Fruit fly (Drosophila melanogaster) whole organism, embryonic: ENCODE measurements around the gene Orco.

Source experiments
- CG11560 ChIP-seq: fragments of 200-800 bp; sonication (Bioruptor generic); IDR thresholded peaks from 3 replicates; pipeline ENCODE4 v1.3.6; 2022; ENCODE audit warnings: missing biosample characterization, missing genetic modification characterization
- CG12104 ChIP-seq: fragments of 200-800 bp; sonication (Bioruptor generic); optimal IDR thresholded peaks from 3 replicates; lab custom pipeline; 2016; ENCODE audit warnings: missing biosample characterization, missing genetic modification characterization
- CG13624 ChIP-seq: fragments of 200-800 bp; sonication (Bioruptor generic); optimal IDR thresholded peaks from 2 replicates; lab custom pipeline; 2016; ENCODE audit warnings: missing biosample characterization, missing genetic modification characterization
- CG14860 ChIP-seq: fragments of 200-800 bp; sonication (Bioruptor generic); IDR thresholded peaks from 3 replicates; pipeline ENCODE4 v1.3.6; 2022; ENCODE audit warnings: missing biosample characterization, missing genetic modification characterization; ENCODE audit not compliant: partially characterized antibody
- CG17568 ChIP-seq: fragments of 200-800 bp; sonication (Bioruptor generic); optimal IDR thresholded peaks from 2 replicates; lab custom pipeline; 2018; ENCODE audit warnings: missing biosample characterization, mild to moderate bottlenecking, missing genetic modification characterization, moderate library complexity
- CG18599 ChIP-seq: fragments of 200-800 bp; sonication (Bioruptor generic); optimal IDR thresholded peaks from 3 replicates; lab custom pipeline; 2017; ENCODE audit warnings: missing biosample characterization, missing genetic modification characterization, mild to moderate bottlenecking, moderate library complexity, missing genetic modification reagents
- CG18619 ChIP-seq: fragments of 200-800 bp; sonication (Bioruptor generic); optimal IDR thresholded peaks from 3 replicates; lab custom pipeline; 2017; ENCODE audit warnings: missing biosample characterization, mild to moderate bottlenecking, missing genetic modification characterization
- CG18764 ChIP-seq: fragments of 200-800 bp; sonication (Bioruptor generic); optimal IDR thresholded peaks from 3 replicates; lab custom pipeline; 2016; ENCODE audit warnings: missing biosample characterization, missing genetic modification characterization
- CG2678 ChIP-seq: fragments of 200-800 bp; sonication (Bioruptor generic); optimal IDR thresholded peaks from 3 replicates; lab custom pipeline; 2019; ENCODE audit warnings: missing biosample characterization, mild to moderate bottlenecking, missing genetic modification characterization, moderate library complexity
- CG32532 ChIP-seq: fragments of 200-800 bp; sonication (Bioruptor generic); IDR thresholded peaks from 2 replicates; pipeline ENCODE4 v1.3.6; 2022; ENCODE audit warnings: missing biosample characterization, missing genetic modification characterization
- CG33557 ChIP-seq: fragments of 200-800 bp; sonication (Bioruptor generic); optimal IDR thresholded peaks from 2 replicates; lab custom pipeline; 2019; ENCODE audit warnings: missing biosample characterization, mild to moderate bottlenecking, missing genetic modification characterization, moderate library complexity
- CG5953 ChIP-seq: fragments of 200-800 bp; sonication (Bioruptor generic); IDR thresholded peaks from 2 replicates; pipeline ENCODE4 v1.3.6; 2022; ENCODE audit warnings: missing biosample characterization, missing genetic modification characterization
- CG6254 ChIP-seq: fragments of 200-800 bp; sonication (Bioruptor generic); optimal IDR thresholded peaks from 3 replicates; lab custom pipeline; 2017; ENCODE audit warnings: mild to moderate bottlenecking, missing biosample characterization, missing genetic modification reagents, missing genetic modification characterization
- CG6689 ChIP-seq: fragments of 200-800 bp; sonication (Bioruptor generic); IDR thresholded peaks from 2 replicates; pipeline ENCODE4 v1.3.6; 2022; ENCODE audit warnings: missing biosample characterization, missing genetic modification characterization
- CG7372 ChIP-seq: fragments of 200-800 bp; sonication (Bioruptor generic); IDR thresholded peaks from 2 replicates; pipeline ENCODE4 v1.3.6; 2022; ENCODE audit warnings: missing biosample characterization, missing genetic modification characterization
- CG8089 ChIP-seq: fragments of 200-800 bp; sonication (Bioruptor generic); optimal IDR thresholded peaks from 3 replicates; lab custom pipeline; 2016; ENCODE audit warnings: missing biosample characterization, missing genetic modification characterization
- Chrac-16 ChIP-seq: fragments of 200-800 bp; sonication (Bioruptor generic); optimal IDR thresholded peaks from 3 replicates; lab custom pipeline; 2016; ENCODE audit warnings: missing biosample characterization, missing genetic modification characterization
- Dbx ChIP-seq: fragments of 200-800 bp; sonication (Bioruptor generic); IDR thresholded peaks from 3 replicates; pipeline ENCODE4 v1.3.6; 2022; ENCODE audit warnings: missing biosample characterization, missing genetic modification characterization
- Deaf1 ChIP-seq: fragments of 200-800 bp; optimal IDR thresholded peaks from 3 replicates; lab custom pipeline; 2019; ENCODE audit warnings: missing biosample characterization, mild to moderate bottlenecking, missing genetic modification characterization, moderate library complexity
- Ets65A ChIP-seq: fragments of 200-800 bp; sonication (Bioruptor generic); peaks from one replicate; lab custom pipeline; 2016; ENCODE audit warnings: missing biosample characterization, missing genetic modification characterization
- Fer1 ChIP-seq: fragments of 200-800 bp; sonication (Bioruptor generic); optimal IDR thresholded peaks from 2 replicates; lab custom pipeline; 2017; ENCODE audit warnings: missing biosample characterization, mild to moderate bottlenecking, missing genetic modification characterization
- Hand ChIP-seq: fragments of 200-800 bp; sonication (Bioruptor generic); optimal IDR thresholded peaks from 2 replicates; lab custom pipeline; 2017; ENCODE audit warnings: mild to moderate bottlenecking, missing biosample characterization, missing genetic modification reagents, missing genetic modification characterization
- Hey ChIP-seq: fragments of 200-800 bp; sonication (Bioruptor generic); optimal IDR thresholded peaks from 3 replicates; lab custom pipeline; 2018; ENCODE audit warnings: missing biosample characterization, mild to moderate bottlenecking, missing genetic modification characterization
- Hr51 ChIP-seq, 2 experiments: fragments of 200-800 bp; sonication (Bioruptor generic); optimal IDR thresholded peaks; 2 replicates in 1 of 2; 3 replicates in 1 of 2; lab custom pipeline; 2016 to 2018; ENCODE audit warnings: missing biosample characterization in 2 of 2, missing genetic modification characterization in 2 of 2, mild to moderate bottlenecking in 1 of 2, moderate library complexity in 1 of 2
- Med ChIP-seq: fragments of 200-800 bp; sonication (Bioruptor generic); peaks from one replicate; lab custom pipeline; 2016; ENCODE audit warnings: missing biosample characterization, missing genetic modification characterization, mild to moderate bottlenecking, inconsistent platforms, moderate library complexity
- NFAT ChIP-seq: fragments of 200-800 bp; sonication (Bioruptor generic); IDR thresholded peaks from 2 replicates; pipeline ENCODE4 v1.3.6; 2022; ENCODE audit warnings: missing biosample characterization, missing genetic modification characterization
- Ptx1 ChIP-seq: fragments of 200-800 bp; sonication (Bioruptor generic); IDR thresholded peaks from 2 replicates; pipeline ENCODE4 v1.3.6; 2022; ENCODE audit warnings: missing biosample characterization, missing genetic modification characterization
- Scr ChIP-seq: fragments of 200-800 bp; sonication (Bioruptor generic); IDR thresholded peaks from 2 replicates; pipeline ENCODE4 v1.3.6; 2022; ENCODE audit warnings: missing biosample characterization, missing genetic modification characterization; ENCODE audit not compliant: partially characterized antibody
- Sox102F ChIP-seq: fragments of 200-800 bp; sonication (Bioruptor generic); optimal IDR thresholded peaks from 2 replicates; lab custom pipeline; 2018; ENCODE audit warnings: missing biosample characterization, mild to moderate bottlenecking, missing genetic modification characterization, moderate library complexity
- Trl ChIP-seq, 3 experiments: fragments of >200 bp in 2 of 3; fragments of 200-800 bp in 1 of 3; sonication (Bioruptor generic) in 1 of 3; optimal IDR thresholded peaks; 2 replicates in 1 of 3; 3 replicates in 2 of 3; lab custom pipeline; 2016 to 2017; ENCODE audit warnings: missing biosample characterization in 1 of 3, missing genetic modification characterization in 1 of 3
- az2 ChIP-seq: fragments of 200-800 bp; sonication (Bioruptor generic); optimal IDR thresholded peaks from 3 replicates; lab custom pipeline; 2016; ENCODE audit warnings: missing biosample characterization, missing genetic modification characterization
- chif ChIP-seq, 2 experiments: fragments of 200-800 bp; sonication (Bioruptor generic); optimal IDR thresholded peaks; 3 replicates each; lab custom pipeline; 2016; ENCODE audit warnings: missing biosample characterization in 2 of 2, missing genetic modification characterization in 2 of 2
- corto ChIP-seq: fragments of 200-800 bp; sonication (Bioruptor generic); optimal IDR thresholded peaks from 2 replicates; lab custom pipeline; 2016; ENCODE audit warnings: missing biosample characterization, mild to moderate bottlenecking, missing genetic modification characterization, moderate library complexity
- dmrt11E ChIP-seq: fragments of 200-800 bp; sonication (Bioruptor generic); optimal IDR thresholded peaks from 3 replicates; lab custom pipeline; 2018; ENCODE audit warnings: missing biosample characterization, mild to moderate bottlenecking, missing genetic modification characterization, moderate library complexity
- dmrt99B ChIP-seq: fragments of 200-800 bp; sonication (Bioruptor generic); optimal IDR thresholded peaks from 2 replicates; lab custom pipeline; 2018; ENCODE audit warnings: missing biosample characterization, mild to moderate bottlenecking, missing genetic modification characterization, moderate library complexity
- dysf ChIP-seq: fragments of 200-800 bp; sonication (Bioruptor generic); IDR thresholded peaks from 3 replicates; pipeline ENCODE4 v1.3.6; 2022; ENCODE audit warnings: missing biosample characterization, missing genetic modification characterization
- knrl ChIP-seq: fragments of 200-800 bp; sonication (Bioruptor generic); IDR thresholded peaks from 3 replicates; pipeline ENCODE4 v1.3.6; 2022; ENCODE audit warnings: missing biosample characterization, missing genetic modification characterization; ENCODE audit not compliant: partially characterized antibody
- lab ChIP-seq: fragments of 200-800 bp; sonication (Bioruptor generic); optimal IDR thresholded peaks from 3 replicates; lab custom pipeline; 2017; ENCODE audit warnings: missing biosample characterization, missing genetic modification characterization, mild to moderate bottlenecking, moderate library complexity, missing genetic modification reagents
- mirr ChIP-seq: fragments of 200-800 bp; sonication (Bioruptor generic); optimal IDR thresholded peaks from 3 replicates; lab custom pipeline; 2018; ENCODE audit warnings: missing biosample characterization, mild to moderate bottlenecking, missing genetic modification characterization
- org-1 ChIP-seq: fragments of 200-800 bp; sonication (Bioruptor generic); optimal IDR thresholded peaks from 2 replicates; lab custom pipeline; 2017; ENCODE audit warnings: missing biosample characterization, missing genetic modification characterization
- scrt ChIP-seq: fragments of 200-800 bp; sonication (Bioruptor generic); optimal IDR thresholded peaks from 2 replicates; lab custom pipeline; 2018; ENCODE audit warnings: missing biosample characterization, mild to moderate bottlenecking, missing genetic modification characterization, moderate library complexity
- sens ChIP-seq: fragments of 200-800 bp; sonication (Bioruptor generic); peaks from one replicate; lab custom pipeline; 2016; ENCODE audit warnings: missing biosample characterization, missing genetic modification characterization
- ssp ChIP-seq: fragments of 200-800 bp; sonication (Bioruptor generic); IDR thresholded peaks from 2 replicates; pipeline ENCODE4 v1.3.6; 2022; ENCODE audit warnings: missing biosample characterization, missing genetic modification characterization
- tap ChIP-seq: fragments of 200-800 bp; optimal IDR thresholded peaks from 3 replicates; lab custom pipeline; 2019; ENCODE audit warnings: missing biosample characterization, mild to moderate bottlenecking, missing genetic modification characterization, moderate library complexity
- zen2 ChIP-seq: fragments of 200-800 bp; sonication (Bioruptor generic); IDR thresholded peaks from 3 replicates; pipeline ENCODE4 v1.3.6; 2022; ENCODE audit warnings: missing biosample characterization, missing genetic modification characterization; ENCODE audit not compliant: partially characterized antibody

Gene Orco

dm6 chr3R:5427157-5427556 is 15.0 kb upstream of the Orco start, which contains the start of gene CG12147:
TSS of gene CG12147 (minus strand) at chr3R:5427257.
- TF ChIP-seq CG14860 (no peak), CG17568 (GFP tag; lab: Kevin White, UChicago) (no peak), mirr (GFP tag; lab: Kevin White, UChicago) (no peak), Chrac-16 (GFP tag; lab: Kevin White, UChicago) (no peak), Hey (tag; lab: Kevin White, UChicago) (no peak), CG11560 (no peak)

dm6 chr3R:5422123-5422522 is 9.9 kb upstream of the Orco start:
- TF ChIP-seq CG18764 (GFP tag; lab: Kevin White, UChicago) (no peak), Hr51 (GFP tag; optimal IDR thresholded peaks at IDR 0.05; lab: Kevin White, UChicago) (no peak), Sox102F (GFP tag; lab: Kevin White, UChicago) (peak; percentile 6), Ptx1 (GFP tag; lab: Robert Waterston, UW) (peak; percentile 28; the same call in 1 of the 2 replicates), CG7372 (0 out of 2 replicates have a peak, but pooled peaks have one; percentile 36), knrl (GFP tag; lab: Robert Waterston, UW) (no peak), dmrt99B (tag; lab: Kevin White, UChicago) (peak; percentile 37), CG32532 (0 out of 2 replicates have a peak, but pooled peaks have one; percentile 15), Fer1 (peak; percentile 27), CG5953 (0 out of 2 replicates have a peak, but pooled peaks have one; percentile 38), NFAT (GFP tag; lab: Robert Waterston, UW) (0 out of 2 replicates have a peak, but pooled peaks have one; percentile 20), CG18619 (GFP tag; lab: Kevin White, UChicago) (no peak), CG33557 (GFP tag; lab: Kevin White, UChicago) (no peak), Med (peak; percentile 50), lab (GFP tag; lab: Kevin White, UChicago) (peak; percentile 26), CG2678 (tag; lab: Kevin White, UChicago) (peak; percentile 25), CG18599 (GFP tag; lab: Kevin White, UChicago) (peak; percentile 55), dysf (GFP tag; lab: Robert Waterston, UW) (0 out of 3 replicates have a peak, but pooled peaks have one; percentile 24), CG6689 (GFP tag; lab: Robert Waterston, UW) (0 out of 2 replicates have a peak, but pooled peaks have one; percentile 15)

- TF ChIP-seq tap (tag; lab: Kevin White, UChicago) (no peak), CG6254 (GFP tag; lab: Kevin White, UChicago) (no peak), Med (peak; percentile 69), az2 (no peak)
Observed at dm6 chr3R:5420454-5420853, 8.2 kb upstream of the Orco start.

- TF ChIP-seq lab (GFP tag; lab: Kevin White, UChicago), result no peak
- peak; percentile 57 for TF ChIP-seq Ets65A (GFP tag; lab: Kevin White, UChicago)
- no peak for TF ChIP-seq zen2 (GFP tag; lab: Robert Waterston, UW)
- no peak for TF ChIP-seq dmrt11E
- TF ChIP-seq Dbx (GFP tag; lab: Robert Waterston, UW), result 0 out of 3 replicates have a peak, but pooled peaks have one; percentile 15
- no peak for TF ChIP-seq Scr (GFP tag; lab: Robert Waterston, UW)
- no peak for TF ChIP-seq Hand (GFP tag; lab: Kevin White, UChicago)
- TF ChIP-seq scrt (GFP tag; lab: Kevin White, UChicago), result no peak
- TF ChIP-seq ssp (GFP tag; lab: Robert Waterston, UW), result no peak
- no peak for TF ChIP-seq CG8089 (GFP tag; lab: Kevin White, UChicago)
- no peak for TF ChIP-seq CG12104
- TF ChIP-seq corto (GFP tag; lab: Kevin White, UChicago), result no peak
- peak; percentile 48 for TF ChIP-seq Deaf1 (tag; lab: Kevin White, UChicago)
- TF ChIP-seq Trl (optimal IDR thresholded peaks at IDR 0.05; lab: Kevin White, UChicago), result peak; percentile 54 to 60
- TF ChIP-seq Trl (GFP tag; optimal IDR thresholded peaks at IDR 0.05; lab: Kevin White, UChicago), result no peak
- no peak for TF ChIP-seq sens (GFP tag; lab: Kevin White, UChicago)
- no peak for TF ChIP-seq org-1 (GFP tag; lab: Kevin White, UChicago)
- TF ChIP-seq CG13624 (GFP tag; lab: Kevin White, UChicago), result no peak
- no peak for TF ChIP-seq chif (GFP tag; optimal IDR thresholded peaks at IDR 0.05; lab: Kevin White, UChicago)
Observed at dm6 chr3R:5414147-5414748, 2.0 kb upstream of the Orco start, which contains the start of gene CG14669. TSS of gene CG14669 (plus strand) at chr3R:5414527.
